Fruit fly (Drosophila melanogaster): ENCODE results near the gene CG5151.
A peak's percentile ranks its signal among the peaks of the same experiment; 100 is the strongest.

The CG5151 gene

DNA sequence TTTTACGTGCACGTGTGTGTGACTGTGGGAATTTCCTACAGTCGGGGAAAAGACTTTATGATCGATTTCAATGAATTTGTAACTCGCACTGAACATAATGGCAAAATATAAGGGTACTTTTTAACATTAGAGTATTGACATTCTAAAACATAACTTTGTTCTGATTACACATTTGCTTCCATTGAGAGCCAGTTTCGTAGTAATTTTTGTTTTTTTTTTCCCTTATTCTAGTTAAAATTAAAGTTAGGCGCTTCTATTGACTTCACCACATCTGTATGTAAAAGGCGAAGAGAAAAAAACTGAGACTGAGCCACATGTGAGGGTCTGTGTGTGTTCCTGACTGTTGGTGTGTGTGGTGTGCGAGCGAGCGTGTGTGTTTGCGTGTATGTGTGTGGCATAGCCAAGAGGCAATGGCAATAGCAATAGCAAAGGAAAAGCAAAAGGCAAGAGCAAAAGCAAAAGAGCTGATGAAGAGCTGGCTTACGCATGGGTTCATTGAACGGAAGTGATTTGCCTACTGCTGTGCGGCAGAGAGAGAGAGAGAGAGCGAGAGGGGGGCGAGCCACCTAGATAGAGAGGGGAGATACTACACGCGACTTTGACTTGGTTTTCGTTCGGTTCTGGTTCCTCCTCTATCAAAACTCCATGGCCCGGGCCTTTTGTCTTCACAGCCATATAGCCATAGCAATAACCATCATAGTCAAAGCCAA, 2.5 kb downstream of the CG5151 start (continued):
- TF ChIP-seq maf-S (GFP tag; optimal IDR thresholded peaks at IDR 0.05), result peak; percentile 31
- TF ChIP-seq knrl (GFP tag; IDR thresholded peaks at IDR 0.05; ENCODE audit: partially characterized antibody), result no peak
- peak; percentile 83 for TF ChIP-seq CG7556 (GFP tag; optimal IDR thresholded peaks at IDR 0.05)
- no peak; the same call in 1 of the 2 replicates for TF ChIP-seq CG11247 (GFP tag; IDR thresholded peaks at IDR 0.05)
- peak; percentile 76 for TF ChIP-seq CG13624 (GFP tag; optimal IDR thresholded peaks at IDR 0.05)
- TF ChIP-seq fd96Cb (tag; optimal IDR thresholded peaks at IDR 0.05), result peak; percentile 70
- TF ChIP-seq Hr3 (GFP tag; optimal IDR thresholded peaks at IDR 0.05), result peak; percentile 72
- TF ChIP-seq C15 (GFP tag; IDR thresholded peaks at IDR 0.05), result no peak
- TF ChIP-seq CG17829 (tag; optimal IDR thresholded peaks at IDR 0.05), result peak; percentile 58
- no peak for TF ChIP-seq br (optimal IDR thresholded peaks at IDR 0.05)
- TF ChIP-seq lola (GFP tag; optimal IDR thresholded peaks at IDR 0.05), result peak in 1 of 3 experiments; percentile 49
- TF ChIP-seq vnd (GFP tag; IDR thresholded peaks at IDR 0.05; ENCODE audit: partially characterized antibody), result 0 out of 3 replicates have a peak, but pooled peaks have one; percentile 20
- TF ChIP-seq p53 (GFP tag; optimal IDR thresholded peaks at IDR 0.05), result no peak
- TF ChIP-seq Pdp1 (GFP tag; optimal IDR thresholded peaks at IDR 0.05), result peak; percentile 43 to 62
- TF ChIP-seq Myb (GFP tag; optimal IDR thresholded peaks at IDR 0.05), result peak; percentile 64
- no peak for TF ChIP-seq CG14860 (GFP tag; IDR thresholded peaks at IDR 0.05; ENCODE audit: partially characterized antibody)
- no peak for TF ChIP-seq CG16813 (GFP tag; IDR thresholded peaks at IDR 0.05; ENCODE audit: partially characterized antibody)
- TF ChIP-seq CG12219 (GFP tag; optimal IDR thresholded peaks at IDR 0.05), result peak; percentile 69
- TF ChIP-seq Doc3 (GFP tag; IDR thresholded peaks at IDR 0.05; ENCODE audit: partially characterized antibody), result no peak
- 0 out of 2 replicates have a peak, but pooled peaks have one; percentile 41 for TF ChIP-seq rib (GFP tag; IDR thresholded peaks at IDR 0.05)
- TF ChIP-seq CG14441 (GFP tag; IDR thresholded peaks at IDR 0.05), result peak; percentile 36; the same call in 1 of the 2 replicates
- peak; percentile 47 for TF ChIP-seq CG4282 (GFP tag; optimal IDR thresholded peaks at IDR 0.05)
- no peak for TF ChIP-seq CG4360 (GFP tag; IDR thresholded peaks at IDR 0.05)
- TF ChIP-seq lov (optimal IDR thresholded peaks at IDR 0.05), result no peak
- no peak for TF ChIP-seq lov (GFP tag; IDR thresholded peaks at IDR 0.05)
- TF ChIP-seq HmgZ (tag; optimal IDR thresholded peaks at IDR 0.05), result peak; percentile 73
- TF ChIP-seq Hr78 (GFP tag; optimal IDR thresholded peaks at IDR 0.05), result peak in 1 of 2 experiments; percentile 49
- no peak for TF ChIP-seq Awh (GFP tag; IDR thresholded peaks at IDR 0.05)
- peak; percentile 59 for TF ChIP-seq Ssrp (tag; optimal IDR thresholded peaks at IDR 0.05)
- peak; percentile 6 for TF ChIP-seq CG31365 (tag; optimal IDR thresholded peaks at IDR 0.05)
- peak; percentile 76 for TF ChIP-seq CG18619 (GFP tag; optimal IDR thresholded peaks at IDR 0.05)
- peak; percentile 92 for TF ChIP-seq Fer1 (GFP tag; optimal IDR thresholded peaks at IDR 0.05)
- TF ChIP-seq CG12769 (tag; optimal IDR thresholded peaks at IDR 0.05), result peak; percentile 19
- TF ChIP-seq mld (GFP tag; IDR thresholded peaks at IDR 0.05; ENCODE audit: partially characterized antibody), result no peak
- TF ChIP-seq Hmr (GFP tag; optimal IDR thresholded peaks at IDR 0.05), result peak; percentile 82
- TF ChIP-seq CG1603 (tag; optimal IDR thresholded peaks at IDR 0.05), result no peak
- no peak for TF ChIP-seq ranshi (GFP tag; IDR thresholded peaks at IDR 0.05)
- peak; percentile 84 for TF ChIP-seq CG7786 (GFP tag; optimal IDR thresholded peaks at IDR 0.05)
- no peak; the same call in 1 of the 3 replicates for TF ChIP-seq Aef1 (GFP tag; IDR thresholded peaks at IDR 0.05)
- no peak for TF ChIP-seq Elba2 (GFP tag; optimal IDR thresholded peaks at IDR 0.05)
- peak; percentile 84 for TF ChIP-seq PHDP (tag; optimal IDR thresholded peaks at IDR 0.05)
- peak; percentile 11 for TF ChIP-seq Jarid2 (GFP tag; optimal IDR thresholded peaks at IDR 0.05)
- peak; percentile 75 for TF ChIP-seq slbo (GFP tag; IDR thresholded peaks at IDR 0.05)
- no peak for TF ChIP-seq CG6791 (GFP tag; IDR thresholded peaks at IDR 0.05; ENCODE audit: partially characterized antibody)
- peak; percentile 82 for TF ChIP-seq cg (GFP tag; optimal IDR thresholded peaks at IDR 0.05)
- peak; percentile 70 for TF ChIP-seq Ada2b (GFP tag; IDR thresholded peaks at IDR 0.05)
- TF ChIP-seq jumu (GFP tag; optimal IDR thresholded peaks at IDR 0.05), result peak; percentile 44
- peak; percentile 78 for TF ChIP-seq CG11695 (GFP tag; IDR thresholded peaks at IDR 0.05)
- peak; percentile 41 for TF ChIP-seq E2f1 (GFP tag; IDR thresholded peaks at IDR 0.05)
